Fruit fly (Drosophila melanogaster) whole organism, embryonic: ENCODE measurements around the gene CG4452.
A peak's percentile ranks its signal among the peaks of the same experiment; 100 is the strongest.

Experiments used
- Blimp-1 ChIP-seq: fragments of 200-800 bp; sonication (Bioruptor generic); optimal IDR thresholded peaks from 3 replicates; lab custom pipeline; 2018; ENCODE audit warnings: missing biosample characterization, missing genetic modification characterization, mild to moderate bottlenecking, moderate library complexity, missing genetic modification reagents
- CG10366 ChIP-seq: fragments of 200-800 bp; sonication (Bioruptor generic); IDR thresholded peaks from 2 replicates; pipeline ENCODE4 v1.3.6; 2022; ENCODE audit warnings: missing biosample characterization, missing genetic modification characterization
- CG10543 ChIP-seq: fragments of 200-800 bp; sonication (Bioruptor generic); optimal IDR thresholded peaks from 3 replicates; lab custom pipeline; 2017; ENCODE audit warnings: missing biosample characterization, mild to moderate bottlenecking, missing genetic modification characterization, moderate library complexity
- CG10565 ChIP-seq: fragments of 200-800 bp; sonication (Bioruptor generic); optimal IDR thresholded peaks from 3 replicates; lab custom pipeline; 2016; ENCODE audit warnings: missing biosample characterization, mild to moderate bottlenecking, missing genetic modification characterization
- CG10959 ChIP-seq: fragments of 200-800 bp; sonication (Bioruptor generic); IDR thresholded peaks from 2 replicates; pipeline ENCODE4 v1.3.6; 2022; ENCODE audit warnings: missing biosample characterization, missing genetic modification characterization
- CG13287 ChIP-seq: fragments of 200-800 bp; sonication (Bioruptor generic); IDR thresholded peaks from 2 replicates; pipeline ENCODE4 v1.3.6; 2022; ENCODE audit warnings: missing biosample characterization, missing genetic modification characterization; ENCODE audit not compliant: partially characterized antibody
- CG13424 ChIP-seq: fragments of 200-800 bp; sonication (Bioruptor generic); optimal IDR thresholded peaks from 2 replicates; lab custom pipeline; 2019; ENCODE audit warnings: missing biosample characterization, mild to moderate bottlenecking, missing genetic modification characterization, moderate library complexity
- CG18011 ChIP-seq: fragments of 200-800 bp; sonication (Bioruptor generic); optimal IDR thresholded peaks from 2 replicates; lab custom pipeline; 2017; ENCODE audit warnings: missing biosample characterization, missing genetic modification characterization, mild to moderate bottlenecking, moderate library complexity, missing genotype
- CG18619 ChIP-seq: fragments of 200-800 bp; sonication (Bioruptor generic); optimal IDR thresholded peaks from 3 replicates; lab custom pipeline; 2017; ENCODE audit warnings: missing biosample characterization, mild to moderate bottlenecking, missing genetic modification characterization
- CG2199 ChIP-seq: fragments of 200-800 bp; sonication (Bioruptor generic); IDR thresholded peaks from 3 replicates; pipeline ENCODE4 v1.3.6; 2022; ENCODE audit warnings: missing biosample characterization, missing genetic modification characterization
- CG2202 ChIP-seq: fragments of 200-800 bp; sonication (Bioruptor generic); optimal IDR thresholded peaks from 2 replicates; lab custom pipeline; 2018; ENCODE audit warnings: missing biosample characterization, mild to moderate bottlenecking, missing genetic modification characterization
- CG32532 ChIP-seq: fragments of 200-800 bp; sonication (Bioruptor generic); IDR thresholded peaks from 2 replicates; pipeline ENCODE4 v1.3.6; 2022; ENCODE audit warnings: missing biosample characterization, missing genetic modification characterization
- CG3726 ChIP-seq: fragments of 200-800 bp; sonication (Bioruptor generic); IDR thresholded peaks from 3 replicates; pipeline ENCODE4, ENCODE4 v1.3.6; 2022; ENCODE audit warnings: missing biosample characterization, missing genetic modification characterization
- CG8089 ChIP-seq: fragments of 200-800 bp; sonication (Bioruptor generic); optimal IDR thresholded peaks from 3 replicates; lab custom pipeline; 2016; ENCODE audit warnings: missing biosample characterization, missing genetic modification characterization
- CG8281 ChIP-seq: fragments of 200-800 bp; sonication (Bioruptor generic); optimal IDR thresholded peaks from 2 replicates; lab custom pipeline; 2018; ENCODE audit warnings: missing biosample characterization, mild to moderate bottlenecking, missing genetic modification characterization, moderate library complexity
- CG8290 ChIP-seq, 3 experiments: fragments of 200-800 bp; sonication (Bioruptor generic); optimal IDR thresholded peaks; 2 replicates each; lab custom pipeline; 2016 to 2019; ENCODE audit warnings: missing biosample characterization in 3 of 3, missing genetic modification characterization in 3 of 3, mild to moderate bottlenecking in 2 of 3, moderate library complexity in 1 of 3
- CG9215 ChIP-seq: fragments of 200-800 bp; sonication (Bioruptor generic); IDR thresholded peaks from 2 replicates; pipeline ENCODE4 v1.3.6; 2022; ENCODE audit warnings: missing biosample characterization, missing genetic modification characterization
- CG9727 ChIP-seq: fragments of 200-800 bp; sonication (Bioruptor generic); optimal IDR thresholded peaks from 3 replicates; lab custom pipeline; 2017; ENCODE audit warnings: missing biosample characterization, mild to moderate bottlenecking, missing genetic modification characterization
- Camta ChIP-seq: fragments of 200-800 bp; sonication (Bioruptor generic); optimal IDR thresholded peaks from 2 replicates; lab custom pipeline; 2016; ENCODE audit warnings: missing biosample characterization, missing genetic modification characterization
- D19A ChIP-seq: fragments of 200-800 bp; optimal IDR thresholded peaks from 3 replicates; lab custom pipeline; 2019; ENCODE audit warnings: missing biosample characterization, mild to moderate bottlenecking, missing genetic modification characterization, moderate library complexity
- D19B ChIP-seq: fragments of 200-800 bp; sonication (Bioruptor generic); optimal IDR thresholded peaks from 2 replicates; lab custom pipeline; 2017; ENCODE audit warnings: missing biosample characterization, mild to moderate bottlenecking, missing genetic modification characterization
- HLHmδ ChIP-seq: fragments of 200-800 bp; sonication (Bioruptor generic); optimal IDR thresholded peaks from 2 replicates; lab custom pipeline; 2018; ENCODE audit warnings: missing biosample characterization, mild to moderate bottlenecking, missing genetic modification characterization, moderate library complexity
- Hmx ChIP-seq: fragments of 200-800 bp; sonication (Bioruptor generic); optimal IDR thresholded peaks from 2 replicates; lab custom pipeline; 2016; ENCODE audit warnings: missing biosample characterization, missing genetic modification characterization
- Hsf ChIP-seq: fragments of 200-800 bp; sonication (Bioruptor generic); optimal IDR thresholded peaks from 3 replicates; lab custom pipeline; 2016; ENCODE audit warnings: missing biosample characterization, missing genetic modification characterization
- NC2α ChIP-seq: fragments of 200-800 bp; sonication (Bioruptor generic); optimal IDR thresholded peaks from 2 replicates; lab custom pipeline; 2016; ENCODE audit warnings: missing biosample characterization, missing genetic modification characterization
- Six4 ChIP-seq: fragments of 200-800 bp; sonication (Bioruptor generic); optimal IDR thresholded peaks from 2 replicates; lab custom pipeline; 2016; ENCODE audit warnings: missing biosample characterization, missing genetic modification characterization
- Taf1 ChIP-seq: fragments of 200-800 bp; sonication (Bioruptor generic); IDR thresholded peaks from 2 replicates; pipeline ENCODE4 v1.3.6; 2022; ENCODE audit warnings: missing biosample characterization, missing genetic modification characterization
- Tbp ChIP-seq: fragments of >200 bp; optimal IDR thresholded peaks from 2 replicates; lab custom pipeline; 2018; ENCODE audit warnings: missing biosample characterization, missing genetic modification characterization
- bsh ChIP-seq, 2 experiments: fragments of 200-800 bp; sonication (Bioruptor generic); optimal IDR thresholded peaks; 2 replicates each; lab custom pipeline; 2017 to 2018; ENCODE audit warnings: mild to moderate bottlenecking in 2 of 2, missing biosample characterization in 2 of 2, missing genetic modification characterization in 2 of 2, moderate library complexity in 1 of 2
- btn ChIP-seq: fragments of 200-800 bp; sonication (Bioruptor generic); optimal IDR thresholded peaks from 2 replicates; lab custom pipeline; 2016; ENCODE audit warnings: missing biosample characterization, missing genetic modification characterization
- cato ChIP-seq: fragments of 200-800 bp; sonication (Bioruptor generic); optimal IDR thresholded peaks from 2 replicates; lab custom pipeline; 2016; ENCODE audit warnings: missing biosample characterization, missing genetic modification characterization, borderline replicate concordance
- ci ChIP-seq: fragments of 200-800 bp; sonication (Bioruptor generic); IDR thresholded peaks from 3 replicates; pipeline ENCODE4 v1.3.6; 2022; ENCODE audit warnings: missing biosample characterization, missing genetic modification characterization
- dati ChIP-seq: fragments of 200-800 bp; sonication (Bioruptor generic); IDR thresholded peaks from 2 replicates; pipeline ENCODE4 v1.3.6; 2022; ENCODE audit warnings: missing biosample characterization, missing genetic modification characterization
- hkb ChIP-seq, 2 experiments: fragments of 200-800 bp in 1 of 2; fragments of >200 bp in 1 of 2; sonication (Bioruptor generic) in 1 of 2; IDR thresholded peaks in 1 of 2; optimal IDR thresholded peaks in 1 of 2; 2 replicates each; pipeline versions ENCODE4 v1.3.6 to Lab custom; 2017 to 2022; ENCODE audit warnings: missing biosample characterization in 1 of 2, missing genetic modification characterization in 1 of 2
- lilli ChIP-seq: fragments of 200-800 bp; sonication (Bioruptor generic); optimal IDR thresholded peaks from 3 replicates; lab custom pipeline; 2016; ENCODE audit warnings: missing biosample characterization, missing genetic modification characterization
- lov ChIP-seq, 2 experiments: fragments of 200-800 bp in 1 of 2; fragments of >200 bp in 1 of 2; sonication (Bioruptor generic) in 1 of 2; IDR thresholded peaks in 1 of 2; optimal IDR thresholded peaks in 1 of 2; 2 replicates in 1 of 2; 3 replicates in 1 of 2; pipeline versions ENCODE4 v1.3.6 to Lab custom; 2017 to 2022; ENCODE audit warnings: missing biosample characterization in 1 of 2, missing genetic modification characterization in 1 of 2
- luna ChIP-seq: fragments of 200-800 bp; sonication (Bioruptor generic); optimal IDR thresholded peaks from 2 replicates; lab custom pipeline; 2016; ENCODE audit warnings: missing biosample characterization, missing genetic modification characterization
- nom ChIP-seq: fragments of 200-800 bp; sonication (Bioruptor generic); optimal IDR thresholded peaks from 2 replicates; lab custom pipeline; 2017; ENCODE audit warnings: missing biosample characterization, missing genetic modification characterization, mild to moderate bottlenecking, moderate library complexity, missing genetic modification reagents
- oc ChIP-seq: fragments of 200-800 bp; sonication (Bioruptor generic); optimal IDR thresholded peaks from 2 replicates; lab custom pipeline; 2018; ENCODE audit warnings: missing biosample characterization, mild to moderate bottlenecking, missing genetic modification characterization, moderate library complexity
- pan ChIP-seq, 4 experiments: fragments of >200 bp in 3 of 4; fragments of 200-800 bp in 1 of 4; sonication (Bioruptor generic) in 1 of 4; optimal IDR thresholded peaks in 3 of 4; IDR thresholded peaks in 1 of 4; 2 replicates each; pipeline versions ENCODE4 v1.3.6 to Lab custom; 2017 to 2022; ENCODE audit warnings: missing biosample characterization in 2 of 4, missing genetic modification characterization in 2 of 4, mixed read lengths in 1 of 4
- row ChIP-seq: fragments of 200-800 bp; sonication (Bioruptor generic); IDR thresholded peaks from 3 replicates; pipeline ENCODE4 v1.3.6; 2022; ENCODE audit warnings: missing biosample characterization, missing genetic modification characterization
- sob ChIP-seq: fragments of 200-800 bp; sonication (Bioruptor generic); IDR thresholded peaks from 2 replicates; pipeline ENCODE4 v1.3.6; 2022; ENCODE audit warnings: missing biosample characterization, missing genetic modification characterization
- sr ChIP-seq: fragments of 200-800 bp; sonication (Bioruptor generic); IDR thresholded peaks from 3 replicates; pipeline ENCODE4 v1.3.6; 2022; ENCODE audit warnings: missing biosample characterization, missing genetic modification characterization
- unpg ChIP-seq: fragments of 200-800 bp; sonication (Bioruptor generic); optimal IDR thresholded peaks from 3 replicates; lab custom pipeline; 2018; ENCODE audit warnings: missing biosample characterization, mild to moderate bottlenecking, missing genetic modification characterization, moderate library complexity

The CG4452 gene

DNA sequence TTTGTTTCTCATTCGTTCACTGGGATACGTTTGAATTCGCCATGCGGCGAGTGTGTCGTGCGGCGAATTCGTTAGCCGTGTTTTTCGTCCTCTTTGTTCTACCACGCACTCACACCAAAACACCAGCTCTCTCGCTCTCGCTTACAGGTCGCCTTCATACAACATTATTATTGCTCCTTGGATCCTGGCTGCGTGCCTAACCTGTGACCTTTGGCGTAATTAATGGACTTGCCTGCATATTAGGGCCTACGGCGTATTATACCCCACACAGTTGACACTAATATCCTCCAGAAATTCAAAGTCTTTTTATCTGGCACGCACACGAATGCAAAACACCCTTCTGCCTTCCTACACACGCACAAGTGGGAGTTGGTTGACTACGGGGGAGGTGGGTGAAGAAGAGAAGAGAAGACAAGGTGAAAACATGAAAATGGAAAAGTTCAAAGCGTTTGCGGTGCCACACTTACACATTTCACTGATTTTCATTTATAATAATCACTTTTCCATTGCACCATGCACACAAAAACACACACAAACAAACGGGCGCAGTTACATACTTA is 42.9 kb downstream of the CG4452 start (continued):
- peak; percentile 13 for TF ChIP-seq nom (GFP tag; lab: Kevin White, UChicago)

DNA sequence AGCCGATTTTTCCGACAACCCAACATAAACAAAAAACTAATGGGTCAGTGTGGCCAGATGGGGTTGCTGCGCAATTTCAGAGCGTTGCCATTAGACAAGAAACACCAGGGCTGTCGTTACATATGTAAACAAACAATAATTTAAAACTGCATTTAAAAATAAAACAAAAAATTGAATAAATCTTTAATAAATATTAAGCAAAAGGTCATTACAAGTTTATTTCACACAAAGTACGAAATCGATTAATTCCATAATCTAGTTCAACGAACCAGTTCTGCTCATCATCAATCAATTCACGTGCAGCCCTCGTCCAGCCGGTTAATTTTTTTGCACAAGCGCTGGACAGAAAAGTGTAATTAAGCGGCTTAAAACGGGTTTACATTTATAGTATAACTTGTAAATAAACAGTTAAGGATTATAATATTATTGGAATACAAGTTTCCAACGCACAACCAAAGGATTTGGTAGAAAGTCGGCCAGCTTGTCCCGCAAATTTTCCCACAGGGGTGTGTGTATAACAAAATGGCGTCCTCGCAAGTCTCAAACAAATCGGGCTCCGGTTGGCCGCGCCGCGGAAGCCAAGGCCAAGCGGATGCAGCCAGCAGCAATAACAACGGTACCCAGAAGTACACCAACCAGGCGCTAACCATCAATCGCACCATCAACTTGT is 43.7 kb downstream of the CG4452 start, which contains the start of the genes CG4022 and Cpsf5:
Gene CG4022 (minus strand): TSS at position 79 of the 670 bp plus-strand sequence.
Gene Cpsf5 (plus strand): TSS at position 285 of the 670 bp plus-strand sequence.
- TF ChIP-seq row (GFP tag; lab: Robert Waterston, UW) (peak; percentile 95), cato (GFP tag; lab: Kevin White, UChicago) (peak; percentile 54), CG18011 (peak; percentile 58), ci (GFP tag; lab: Robert Waterston, UW) (peak; percentile 90), D19A (peak; percentile 52), pan (optimal IDR thresholded peaks at IDR 0.05; lab: Kevin White, UChicago) (no peak), pan (GFP tag; optimal IDR thresholded peaks at IDR 0.05 in 1 of 2, IDR thresholded peaks at IDR 0.05 in 1 of 2) (peak in 1 of 2 experiments; percentile 86), Taf1 (GFP tag; lab: Robert Waterston, UW) (peak; percentile 68), Tbp (GFP tag; lab: Kevin White, UChicago) (no peak), NC2α (GFP tag; lab: Kevin White, UChicago) (no peak), Camta (GFP tag; lab: Kevin White, UChicago) (peak; percentile 61), HLHmδ (GFP tag; lab: Kevin White, UChicago) (no peak), CG9215 (GFP tag; lab: Robert Waterston, UW) (peak; percentile 82), btn (GFP tag; lab: Kevin White, UChicago) (no peak), Blimp-1 (GFP tag; lab: Kevin White, UChicago) (peak; percentile 79), CG32532 (GFP tag; lab: Robert Waterston, UW) (peak; percentile 91), oc (tag; lab: Kevin White, UChicago) (peak; percentile 63), CG13424 (peak; percentile 92), sob (peak; percentile 87), CG8089 (GFP tag; lab: Kevin White, UChicago) (peak; percentile 20), CG2199 (peak; percentile 26; the same call in 1 of the 3 replicates), CG13287 (GFP tag; lab: Robert Waterston, UW) (peak; percentile 68), CG10959 (GFP tag; lab: Robert Waterston, UW) (peak; percentile 70), hkb (optimal IDR thresholded peaks at IDR 0.05; lab: Kevin White, UChicago) (no peak), hkb (GFP tag; IDR thresholded peaks at IDR 0.05; lab: Robert Waterston, UW) (peak; percentile 87), sr (GFP tag; lab: Robert Waterston, UW) (0 out of 3 replicates have a peak, but pooled peaks have one; percentile 17), CG10565 (no peak), dati (GFP tag; lab: Robert Waterston, UW) (peak; percentile 25; the same call in 1 of the 2 replicates), luna (GFP tag; lab: Kevin White, UChicago) (no peak), CG8290 (GFP tag; optimal IDR thresholded peaks at IDR 0.05; lab: Kevin White, UChicago) (peak; percentile 80), CG8290 (tag; optimal IDR thresholded peaks at IDR 0.05; lab: Kevin White, UChicago) (peak; percentile 31 to 35), CG9727 (GFP tag; lab: Kevin White, UChicago) (peak; percentile 84), CG2202 (tag; lab: Kevin White, UChicago) (peak; percentile 69), bsh (GFP tag; optimal IDR thresholded peaks at IDR 0.05; lab: Kevin White, UChicago) (peak in 1 of 2 experiments; percentile 87), lilli (GFP tag; lab: Kevin White, UChicago) (peak; percentile 90), CG3726 (no peak), CG8281 (tag; lab: Kevin White, UChicago) (peak; percentile 36), Six4 (GFP tag; lab: Kevin White, UChicago) (peak; percentile 69), CG10366 (GFP tag; lab: Robert Waterston, UW) (peak; percentile 86), CG10543 (peak; percentile 92), unpg (GFP tag; lab: Kevin White, UChicago) (peak; percentile 87), D19B (GFP tag; lab: Kevin White, UChicago) (peak; percentile 45), Hsf (GFP tag; lab: Kevin White, UChicago) (peak; percentile 85), lov (optimal IDR thresholded peaks at IDR 0.05; lab: Kevin White, UChicago) (no peak), lov (GFP tag; IDR thresholded peaks at IDR 0.05; lab: Robert Waterston, UW) (peak; percentile 71; the same call in 2 of the 3 replicates), CG18619 (GFP tag; lab: Kevin White, UChicago) (peak; percentile 80), Hmx (peak; percentile 44)
